Worm (Caenorhabditis elegans) whole organism, L1 larva: ENCODE results near the gene gcy-1.

Experiments
- C16A3.4 ChIP-seq: fragments of 150-350 bp; optimal IDR thresholded peaks from 2 replicates; lab custom pipeline; 2014; ENCODE audit warnings: missing biosample characterization, missing genetic modification characterization
- F16B12.6 ChIP-seq: fragments of 150-350 bp; optimal IDR thresholded peaks from 2 replicates; lab custom pipeline; 2014; ENCODE audit warnings: missing biosample characterization, missing genetic modification characterization
- alr-1 ChIP-seq: fragments of 200-800 bp; sonication (Bioruptor generic); optimal IDR thresholded peaks from 2 replicates; lab custom pipeline; 2018; ENCODE audit warnings: borderline replicate concordance, mild to moderate bottlenecking, missing genetic modification characterization, missing compliant biosample characterization
- aly-2 ChIP-seq: fragments of 150-350 bp; optimal IDR thresholded peaks from 2 replicates; lab custom pipeline; 2014; ENCODE audit warnings: missing biosample characterization, missing genetic modification characterization
- blmp-1 ChIP-seq: fragments of 150-350 bp; optimal IDR thresholded peaks from 2 replicates; lab custom pipeline; 2014; ENCODE audit warnings: missing biosample characterization, missing genetic modification characterization
- ceh-63 ChIP-seq: fragments of 200-800 bp; sonication (Bioruptor generic); optimal IDR thresholded peaks from 2 replicates; lab custom pipeline; 2018; ENCODE audit warnings: mild to moderate bottlenecking, missing genetic modification characterization, missing compliant biosample characterization
- ceh-82 ChIP-seq, 3 experiments: fragments of 150-350 bp in 1 of 3; sonication (generic microtip) in 2 of 3; optimal IDR thresholded peaks; 2 replicates each; lab custom pipeline; 2014 to 2017; ENCODE audit warnings: missing biosample characterization in 3 of 3, missing genetic modification characterization in 3 of 3
- ceh-88 ChIP-seq: fragments of 200-800 bp; sonication (Bioruptor generic); IDR thresholded peaks from 2 replicates; pipeline ENCODE4 v1.3.6; 2022; ENCODE audit warnings: missing genetic modification characterization, missing compliant biosample characterization
- ces-1 ChIP-seq: fragments of 150-350 bp; optimal IDR thresholded peaks from 2 replicates; lab custom pipeline; 2014; ENCODE audit warnings: missing biosample characterization, missing genetic modification reagents, missing genetic modification characterization
- dpl-1 ChIP-seq, 3 experiments: fragments of 150-350 bp in 2 of 3; sonication (generic microtip) in 1 of 3; optimal IDR thresholded peaks; 2 replicates each; lab custom pipeline; 2014 to 2017; ENCODE audit warnings: missing biosample characterization in 3 of 3, missing genetic modification characterization in 3 of 3, missing genetic modification reagents in 3 of 3
- dsc-1 ChIP-seq: sonication (generic microtip); optimal IDR thresholded peaks from 2 replicates; lab custom pipeline; 2016; ENCODE audit warnings: mild to moderate bottlenecking, missing genetic modification characterization, missing compliant biosample characterization
- egl-13 ChIP-seq: sonication (generic microtip); optimal IDR thresholded peaks from 2 replicates; lab custom pipeline; 2016; ENCODE audit warnings: missing genotype, missing genetic modification reagents, missing genetic modification characterization, missing compliant biosample characterization
- egl-27 ChIP-seq, 2 experiments: fragments of 150-350 bp in 1 of 2; sonication (generic microtip); optimal IDR thresholded peaks; 3 replicates each; lab custom pipeline; 2017 to 2018; ENCODE audit warnings: missing biosample characterization in 2 of 2, missing genetic modification characterization in 2 of 2, missing genetic modification reagents in 2 of 2
- elt-3 ChIP-seq, 6 experiments: fragments of 150-350 bp in 1 of 6; sonication (generic microtip); optimal IDR thresholded peaks; 2 replicates each; lab custom pipeline; 2017 to 2018; ENCODE audit warnings: missing biosample characterization in 6 of 6, missing genetic modification characterization in 6 of 6, inconsistent platforms in 1 of 6
- fkh-4 ChIP-seq: sonication (generic microtip); optimal IDR thresholded peaks from 2 replicates; lab custom pipeline; 2016; ENCODE audit warnings: missing compliant biosample characterization, missing genetic modification characterization, borderline replicate concordance
- grh-1 ChIP-seq: fragments of 200-800 bp; sonication (Bioruptor generic); IDR thresholded peaks from 2 replicates; pipeline ENCODE4 v1.3.6; 2022; ENCODE audit warnings: missing genetic modification reagents, missing genetic modification characterization, missing compliant biosample characterization
- hlh-4 ChIP-seq: sonication (generic microtip); optimal IDR thresholded peaks from 2 replicates; lab custom pipeline; 2016; ENCODE audit warnings: mild to moderate bottlenecking, missing genetic modification characterization, missing compliant biosample characterization
- hpl-2 ChIP-seq: fragments of 150-350 bp; optimal IDR thresholded peaks from 2 replicates; lab custom pipeline; 2014; ENCODE audit warnings: missing biosample characterization, missing genetic modification reagents, missing genetic modification characterization
- irx-1 ChIP-seq: sonication (generic microtip); optimal IDR thresholded peaks from 2 replicates; lab custom pipeline; 2016; ENCODE audit warnings: missing genetic modification characterization, missing compliant biosample characterization
- isw-1 ChIP-seq: fragments of 200-800 bp; sonication (Bioruptor generic); IDR thresholded peaks from 2 replicates; pipeline ENCODE4 v1.3.6; 2022; ENCODE audit warnings: missing genetic modification characterization, missing compliant biosample characterization
- jun-1 ChIP-seq: fragments of 150-350 bp; optimal IDR thresholded peaks from 2 replicates; lab custom pipeline; 2014; ENCODE audit warnings: missing biosample characterization, missing genetic modification reagents, missing genetic modification characterization
- lin-13 ChIP-seq: fragments of 150-350 bp; optimal IDR thresholded peaks from 2 replicates; lab custom pipeline; 2014; ENCODE audit warnings: missing biosample characterization, missing genetic modification reagents, missing genetic modification characterization
- lin-14 ChIP-seq: fragments of 200-800 bp; sonication (Bioruptor generic); optimal IDR thresholded peaks from 2 replicates; lab custom pipeline; 2018; ENCODE audit warnings: mild to moderate bottlenecking, missing genetic modification characterization, moderate library complexity, missing compliant biosample characterization
- lin-15B ChIP-seq: fragments of 150-350 bp; sonication (generic microtip); optimal IDR thresholded peaks from 3 replicates; lab custom pipeline; 2014; ENCODE audit warnings: missing biosample characterization, missing genetic modification characterization
- lin-39 ChIP-seq: fragments of 150-350 bp; optimal IDR thresholded peaks from 2 replicates; lab custom pipeline; 2014; ENCODE audit warnings: missing biosample characterization, missing genetic modification reagents, missing genetic modification characterization
- lir-3 ChIP-seq: sonication (generic microtip); optimal IDR thresholded peaks from 2 replicates; lab custom pipeline; 2016; ENCODE audit warnings: mild to moderate bottlenecking, missing genetic modification characterization, moderate library complexity, missing compliant biosample characterization; ENCODE audit not compliant: poor library complexity
- lsy-2 ChIP-seq, 2 experiments: fragments of 150-350 bp; optimal IDR thresholded peaks; 2 replicates each; lab custom pipeline; 2014; ENCODE audit warnings: missing biosample characterization in 2 of 2, missing genetic modification characterization in 2 of 2
- mdl-1 ChIP-seq, 2 experiments: fragments of 150-350 bp; optimal IDR thresholded peaks; 2 replicates each; lab custom pipeline; 2014 to 2017; ENCODE audit warnings: missing biosample characterization in 2 of 2, missing genetic modification characterization in 2 of 2, inconsistent platforms in 1 of 2
- mef-2 ChIP-seq: fragments of 150-350 bp; optimal IDR thresholded peaks from 2 replicates; lab custom pipeline; 2014; ENCODE audit warnings: missing biosample characterization, missing genetic modification characterization
- nhr-11 ChIP-seq: fragments of 150-350 bp; optimal IDR thresholded peaks from 2 replicates; lab custom pipeline; 2014; ENCODE audit warnings: missing biosample characterization, missing genetic modification characterization
- nhr-19 ChIP-seq: fragments of 200-800 bp; sonication (Bioruptor generic); conservative IDR thresholded peaks from 2 replicates; pipeline ENCODE4 v1.3.6; 2022; ENCODE audit warnings: missing genetic modification characterization, missing compliant biosample characterization
- nhr-28 ChIP-seq: fragments of 150-350 bp; optimal IDR thresholded peaks from 2 replicates; lab custom pipeline; 2014; ENCODE audit warnings: missing biosample characterization, missing genetic modification characterization
- nhr-47 ChIP-seq: sonication (generic microtip); optimal IDR thresholded peaks from 2 replicates; lab custom pipeline; 2016; ENCODE audit warnings: mild to moderate bottlenecking, missing genetic modification characterization, moderate library complexity, missing compliant biosample characterization
- nhr-71 ChIP-seq: sonication (generic microtip); optimal IDR thresholded peaks from 2 replicates; lab custom pipeline; 2016; ENCODE audit warnings: mild to moderate bottlenecking, missing genetic modification characterization, moderate library complexity, missing compliant biosample characterization
- nhr-76 ChIP-seq: sonication (generic microtip); optimal IDR thresholded peaks from 2 replicates; lab custom pipeline; 2017; ENCODE audit warnings: missing biosample characterization, missing genetic modification characterization
- nhr-84 ChIP-seq: sonication (generic microtip); optimal IDR thresholded peaks from 2 replicates; lab custom pipeline; 2017; ENCODE audit warnings: missing biosample characterization, missing genetic modification characterization
- nhr-90 ChIP-seq: sonication (generic microtip); optimal IDR thresholded peaks from 2 replicates; lab custom pipeline; 2016; ENCODE audit warnings: mild to moderate bottlenecking, missing genetic modification characterization, missing compliant biosample characterization; ENCODE audit not compliant: poor library complexity
- pag-3 ChIP-seq: sonication (generic microtip); optimal IDR thresholded peaks from 2 replicates; lab custom pipeline; 2017; ENCODE audit warnings: missing genetic modification characterization, mild to moderate bottlenecking, missing compliant biosample characterization, antibody characterized with exemption, borderline replicate concordance; ENCODE audit not compliant: insufficient read depth
- pqm-1 ChIP-seq: sonication (generic microtip); optimal IDR thresholded peaks from 3 replicates; lab custom pipeline; 2017; ENCODE audit warnings: missing biosample characterization, missing genetic modification characterization
- skn-1 ChIP-seq: fragments of 150-350 bp; optimal IDR thresholded peaks from 2 replicates; lab custom pipeline; 2014; ENCODE audit warnings: missing biosample characterization, missing genetic modification characterization
- snpc-4 ChIP-seq: fragments of 150-350 bp; optimal IDR thresholded peaks from 2 replicates; lab custom pipeline; 2014; ENCODE audit warnings: missing biosample characterization, missing genetic modification characterization
- sox-4 ChIP-seq: sonication (generic microtip); optimal IDR thresholded peaks from 2 replicates; lab custom pipeline; 2016; ENCODE audit warnings: missing genetic modification characterization, missing compliant biosample characterization
- sptf-1 ChIP-seq: fragments of 150-350 bp; optimal IDR thresholded peaks from 2 replicates; lab custom pipeline; 2014; ENCODE audit warnings: missing biosample characterization, missing genetic modification characterization
- sup-37 ChIP-seq: fragments of 200-800 bp; sonication (Bioruptor generic); optimal IDR thresholded peaks from 2 replicates; lab custom pipeline; 2018; ENCODE audit warnings: mild to moderate bottlenecking, missing genetic modification characterization, missing compliant biosample characterization
- swsn-7 ChIP-seq: sonication (generic microtip); optimal IDR thresholded peaks from 2 replicates; lab custom pipeline; 2016; ENCODE audit warnings: missing genetic modification characterization, missing compliant biosample characterization
- unc-130 ChIP-seq: fragments of 150-350 bp; optimal IDR thresholded peaks from 2 replicates; lab custom pipeline; 2017; ENCODE audit warnings: missing biosample characterization, missing genetic modification characterization, inconsistent platforms
- unc-30 ChIP-seq: sonication (generic microtip); optimal IDR thresholded peaks from 2 replicates; lab custom pipeline; 2017; ENCODE audit warnings: missing biosample characterization, missing genetic modification characterization
- unc-86 ChIP-seq: sonication (generic microtip); optimal IDR thresholded peaks from 2 replicates; lab custom pipeline; 2016; ENCODE audit warnings: missing genetic modification characterization, missing compliant biosample characterization
- unc-98 ChIP-seq: fragments of 200-800 bp; sonication (Bioruptor generic); IDR thresholded peaks from 2 replicates; pipeline ENCODE4 v1.3.6; 2022; ENCODE audit warnings: missing genetic modification characterization, missing compliant biosample characterization
- xbp-1 ChIP-seq: sonication (generic microtip); optimal IDR thresholded peaks from 2 replicates; lab custom pipeline; 2016; ENCODE audit warnings: missing genetic modification characterization, missing compliant biosample characterization
- zag-1 ChIP-seq: fragments of 150-350 bp; optimal IDR thresholded peaks from 2 replicates; lab custom pipeline; 2014; ENCODE audit warnings: missing biosample characterization, missing genetic modification characterization
- ztf-4 ChIP-seq: fragments of 150-350 bp; optimal IDR thresholded peaks from 2 replicates; lab custom pipeline; 2014; ENCODE audit warnings: missing biosample characterization, missing genetic modification characterization

gcy-1 gene

ce11 chrII:9487337-9487950 is 29.3 kb downstream of the gcy-1 start, which contains the start of gene T19H5.4:
TSS of gene T19H5.4 (minus strand) at chrII:9487387.
- no peak for TF ChIP-seq ceh-88 (GFP tag; lab: Robert Waterston, UW)
- no peak for TF ChIP-seq aly-2 (tag; lab: Kevin White, UChicago)
- peak in 1 of 2 experiments; percentile 20 for TF ChIP-seq egl-27 (tag; optimal IDR thresholded peaks at IDR 0.05; lab: Kevin White, UChicago)
- no peak for TF ChIP-seq F16B12.6
- no peak for TF ChIP-seq nhr-28
- no peak for TF ChIP-seq irx-1 (tag; lab: Kevin White, UChicago)
- no peak for TF ChIP-seq lin-15B (tag; lab: Kevin White, UChicago)
- TF ChIP-seq nhr-84 (tag; lab: Kevin White, UChicago), result no peak
- no peak for TF ChIP-seq unc-86 (tag; lab: Kevin White, UChicago)
- peak; percentile 44 for TF ChIP-seq lin-13 (GFP tag; lab: Kevin White, UChicago)
- peak; percentile 11 to 32 for TF ChIP-seq lsy-2 (tag; optimal IDR thresholded peaks at IDR 0.05; lab: Kevin White, UChicago)
- TF ChIP-seq lin-39 (tag; lab: Kevin White, UChicago), result no peak
- peak; percentile 44 for TF ChIP-seq nhr-47 (tag; lab: Kevin White, UChicago)
- TF ChIP-seq nhr-19 (GFP tag; lab: Robert Waterston, UW), result peak; percentile 61
- TF ChIP-seq jun-1 (tag; lab: Kevin White, UChicago), result peak; percentile 34
- peak; percentile 40; the same call in 1 of the 2 replicates for TF ChIP-seq grh-1 (GFP tag; lab: Robert Waterston, UW)
- TF ChIP-seq mef-2 (tag; lab: Kevin White, UChicago), result no peak
- no peak for TF ChIP-seq ztf-4 (tag; lab: Kevin White, UChicago)
- TF ChIP-seq ceh-63, result no peak
- TF ChIP-seq lir-3 (tag; lab: Kevin White, UChicago), result peak; percentile 12
- TF ChIP-seq lin-14 (GFP tag; lab: Kevin White, UChicago), result peak; percentile 90
- peak; percentile 64 for TF ChIP-seq blmp-1 (tag; lab: Kevin White, UChicago)
- no peak for TF ChIP-seq fkh-4 (tag; lab: Kevin White, UChicago)
- TF ChIP-seq hpl-2 (GFP tag; lab: Kevin White, UChicago), result no peak
- TF ChIP-seq sox-4 (tag; lab: Kevin White, UChicago), result no peak
- TF ChIP-seq swsn-7, result peak; percentile 26
- peak in 4 of 6 experiments; percentile 45 to 68 (median 60) for TF ChIP-seq elt-3 (tag; optimal IDR thresholded peaks at IDR 0.05; lab: Kevin White, UChicago)
- TF ChIP-seq ces-1 (GFP tag; lab: Kevin White, UChicago), result no peak
- TF ChIP-seq unc-130 (tag; lab: Kevin White, UChicago), result no peak
- no peak for TF ChIP-seq nhr-11 (tag; lab: Kevin White, UChicago)
- TF ChIP-seq skn-1, result peak; percentile 34
- no peak for TF ChIP-seq isw-1 (GFP tag; lab: Robert Waterston, UW)
- TF ChIP-seq mdl-1 (tag; optimal IDR thresholded peaks at IDR 0.05; lab: Kevin White, UChicago), result peak in 1 of 2 experiments; percentile 73
- no peak for TF ChIP-seq egl-13 (tag; lab: Kevin White, UChicago)
- peak; percentile 81 for TF ChIP-seq nhr-71
- no peak for TF ChIP-seq unc-30 (tag; lab: Kevin White, UChicago)
- no peak for TF ChIP-seq sup-37 (GFP tag; lab: Kevin White, UChicago)
- TF ChIP-seq sptf-1, result no peak
- no peak for TF ChIP-seq pag-3 (tag; lab: Kevin White, UChicago)
- TF ChIP-seq zag-1 (tag; lab: Kevin White, UChicago), result no peak
- no peak for TF ChIP-seq pqm-1 (tag; lab: Kevin White, UChicago)
- no peak for TF ChIP-seq snpc-4
- no peak for TF ChIP-seq alr-1 (tag; lab: Kevin White, UChicago)
- TF ChIP-seq xbp-1 (tag; lab: Kevin White, UChicago), result peak; percentile 18
- peak; percentile 74 for TF ChIP-seq nhr-90 (tag; lab: Kevin White, UChicago)
- peak; percentile 3 to 16 (median 12) for TF ChIP-seq ceh-82 (tag; optimal IDR thresholded peaks at IDR 0.05; lab: Kevin White, UChicago)
- TF ChIP-seq C16A3.4 (tag; lab: Kevin White, UChicago), result peak; percentile 37
- TF ChIP-seq hlh-4 (tag; lab: Kevin White, UChicago), result no peak
- TF ChIP-seq dpl-1 (GFP tag; optimal IDR thresholded peaks at IDR 0.05; lab: Kevin White, UChicago), result peak in 2 of 3 experiments; percentile 10 to 16
- TF ChIP-seq unc-98 (GFP tag; lab: Robert Waterston, UW), result no peak
- no peak for TF ChIP-seq dsc-1
- no peak for TF ChIP-seq nhr-76 (tag; lab: Kevin White, UChicago)
